Worm (Caenorhabditis elegans): ENCODE measurements around the gene mrps-18.C.

mrps-18.C gene

DNA sequence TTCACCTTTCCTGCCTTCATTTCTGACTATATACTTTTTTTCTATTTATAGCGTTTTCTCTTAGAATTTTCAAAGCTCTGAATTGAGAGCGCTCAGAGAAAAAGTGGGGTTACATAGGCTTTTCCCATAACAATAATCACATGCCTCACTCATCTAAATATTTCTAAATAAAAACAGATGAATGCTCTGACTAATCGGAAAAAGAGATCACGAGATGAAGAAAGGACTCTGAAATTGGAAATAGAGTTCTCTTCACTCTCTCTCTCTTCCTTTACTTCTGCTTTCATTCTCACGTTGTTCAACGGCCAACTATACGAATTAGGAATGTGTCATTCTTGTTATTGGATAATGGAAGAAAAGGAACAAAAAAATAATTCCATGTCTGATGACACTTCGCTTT is 46.9 kb upstream of the mrps-18.C start (continued):
- TF ChIP-seq nhr-76 (tag; optimal IDR thresholded peaks at IDR 0.05) (no peak), nhr-85 (tag) (no peak), snpc-4 (tag; optimal IDR thresholded peaks at IDR 0.05) (no peak), mep-1 (tag; optimal IDR thresholded peaks at IDR 0.05) (no peak), grh-1 (GFP tag; IDR thresholded peaks at IDR 0.05) (no peak), ceh-82 (tag; optimal IDR thresholded peaks at IDR 0.05) (no peak), irx-1 (tag; optimal IDR thresholded peaks at IDR 0.05) (no peak), ceh-63 (GFP tag; optimal IDR thresholded peaks at IDR 0.05) (no peak), blmp-1 (tag; optimal IDR thresholded peaks at IDR 0.05) (no peak), nhr-90 (tag; optimal IDR thresholded peaks at IDR 0.05; ENCODE audit: poor library complexity) (no peak), pqm-1 (tag; optimal IDR thresholded peaks at IDR 0.05) (no peak), nhr-71 (tag; optimal IDR thresholded peaks at IDR 0.05) (peak; percentile 72), hlh-17 (GFP tag; optimal IDR thresholded peaks at IDR 0.05; ENCODE audit: borderline replicate concordance) (no peak), hpl-2 (GFP tag; optimal IDR thresholded peaks at IDR 0.05) (no peak), C34B4.2 (tag; optimal IDR thresholded peaks at IDR 0.05) (no peak), egl-13 (tag; optimal IDR thresholded peaks at IDR 0.05) (no peak), vab-15 (tag; optimal IDR thresholded peaks at IDR 0.05) (no peak), nhr-28 (tag; optimal IDR thresholded peaks at IDR 0.05) (no peak), lin-13 (GFP tag; optimal IDR thresholded peaks at IDR 0.05) (no peak), sptf-1 (tag; optimal IDR thresholded peaks at IDR 0.05) (no peak), dpl-1 (GFP tag; optimal IDR thresholded peaks at IDR 0.05) (no peak), unc-30 (tag; optimal IDR thresholded peaks at IDR 0.05) (no peak), sox-4 (tag; optimal IDR thresholded peaks at IDR 0.05) (peak; percentile 61), elt-3 (tag; optimal IDR thresholded peaks at IDR 0.05) (no peak), unc-62 (GFP tag; optimal IDR thresholded peaks at IDR 0.05) (no peak), isw-1 (GFP tag; IDR thresholded peaks at IDR 0.05) (no peak), C04F5.9 (tag; optimal IDR thresholded peaks at IDR 0.05) (no peak), lin-15B (tag; optimal IDR thresholded peaks at IDR 0.05) (no peak), unc-98 (GFP tag; IDR thresholded peaks at IDR 0.05) (no peak), mef-2 (tag; optimal IDR thresholded peaks at IDR 0.05) (no peak), ets-5 (GFP tag; IDR thresholded peaks at IDR 0.05) (no peak), tlp-1 (tag; optimal IDR thresholded peaks at IDR 0.05) (no peak), zag-1 (tag; optimal IDR thresholded peaks at IDR 0.05) (no peak), mab-9 (GFP tag; IDR thresholded peaks at IDR 0.05) (no peak), Y116A8C.19 (tag; optimal IDR thresholded peaks at IDR 0.05; ENCODE audit: borderline replicate concordance) (no peak), skn-1 (tag; optimal IDR thresholded peaks at IDR 0.05) (no peak), elt-2 (tag; optimal IDR thresholded peaks at IDR 0.05) (no peak), C16A3.4 (tag; optimal IDR thresholded peaks at IDR 0.05) (no peak)

DNA sequence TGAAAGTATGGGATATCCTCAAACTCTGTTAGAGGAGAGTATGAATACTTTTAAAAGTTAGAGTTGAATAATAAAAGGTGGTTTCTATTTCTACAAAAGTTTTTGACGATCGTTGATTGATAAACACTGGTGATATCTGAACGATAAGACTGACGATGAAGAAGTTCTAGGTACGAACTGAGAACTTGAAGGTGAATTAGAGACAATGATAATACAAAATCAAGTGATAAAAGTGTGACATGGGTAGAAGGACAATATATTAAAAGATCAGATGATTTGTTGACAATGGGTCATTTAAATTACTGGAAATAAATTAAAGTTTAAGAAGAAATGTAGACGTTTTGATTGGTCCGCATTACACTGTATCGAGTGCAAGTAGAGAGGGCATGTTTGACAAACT is 40.6 kb upstream of the mrps-18.C start, which contains the start of gene C18H9.5:
Gene C18H9.5, minus strand, starts transcription at position 179 of the 400 bp plus-strand sequence.
- TF ChIP-seq blmp-1 (tag; optimal IDR thresholded peaks at IDR 0.05) (no peak), hpl-2 (GFP tag; optimal IDR thresholded peaks at IDR 0.05) (no peak), dsc-1 (tag; optimal IDR thresholded peaks at IDR 0.05) (no peak), nhr-20 (tag; optimal IDR thresholded peaks at IDR 0.05) (peak; percentile 5), tbx-2 (tag; optimal IDR thresholded peaks at IDR 0.05) (no peak), nhr-28 (tag; optimal IDR thresholded peaks at IDR 0.05) (no peak), elt-3 (tag; optimal IDR thresholded peaks at IDR 0.05) (peak in 1 of 6 experiments; percentile 7), nhr-47 (tag; optimal IDR thresholded peaks at IDR 0.05) (no peak)

DNA sequence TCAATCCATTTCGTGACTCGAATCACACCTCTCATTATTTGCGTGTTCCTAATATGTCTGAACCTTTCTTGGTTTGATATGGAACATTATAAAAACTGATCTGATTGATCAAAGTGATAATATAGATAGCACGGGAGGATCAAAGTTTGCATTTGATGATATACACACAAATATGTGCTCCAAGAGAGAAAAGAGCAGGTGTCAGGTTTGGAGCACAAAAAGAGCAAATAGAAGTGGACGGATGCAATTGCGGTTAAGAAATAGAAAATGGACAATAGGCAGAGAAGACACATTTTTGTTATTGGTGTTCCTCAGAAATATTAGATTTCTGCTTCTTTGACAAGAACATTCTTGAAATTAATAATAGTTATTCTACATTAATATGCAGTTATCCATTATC is 37.2 kb upstream of the mrps-18.C start, which contains the start of gene C18H9.1:
Gene C18H9.1, plus strand, starts transcription at position 301 of the 400 bp plus-strand sequence.
- no peak for TF ChIP-seq nhr-20 (tag; optimal IDR thresholded peaks at IDR 0.05)
- TF ChIP-seq C04F5.9 (tag; optimal IDR thresholded peaks at IDR 0.05) = no peak
- TF ChIP-seq unc-98 (GFP tag; IDR thresholded peaks at IDR 0.05) = no peak
- TF ChIP-seq C34B4.2 (tag; optimal IDR thresholded peaks at IDR 0.05) = no peak
- TF ChIP-seq Y116A8C.19 (tag; optimal IDR thresholded peaks at IDR 0.05; ENCODE audit: borderline replicate concordance) = no peak
- TF ChIP-seq nhr-12 (tag; optimal IDR thresholded peaks at IDR 0.05) = no peak
- no peak for TF ChIP-seq sox-4 (tag; optimal IDR thresholded peaks at IDR 0.05)
- no peak for TF ChIP-seq vab-15 (tag; optimal IDR thresholded peaks at IDR 0.05)
